Worm (Caenorhabditis elegans): ENCODE data around the gene ugt-11.
A peak's percentile ranks its signal among the peaks of the same experiment; 100 is the strongest.
"Not testable (repeated sequence)": the region's sequence is repeated elsewhere in the genome, so short reads cannot be mapped to it uniquely, and the experiment has no call there.

Gene ugt-11

ce11 chrV:4903696-4904095 lies 8.8 kb upstream of the ugt-11 start, which contains the start of gene ugt-8:
TSS of gene ugt-8 (plus strand) at chrV:4903930.
- TF ChIP-seq klf-2 (GFP tag; conservative IDR thresholded peaks at IDR 0.05) (no peak), med-1 (GFP tag; optimal IDR thresholded peaks at IDR 0.05; ENCODE audit: insufficient read depth) (no peak), cog-1 (tag; optimal IDR thresholded peaks at IDR 0.05) (no peak), ztf-23 (GFP tag; IDR thresholded peaks at IDR 0.05) (no peak), tab-1 (GFP tag; IDR thresholded peaks at IDR 0.05) (no peak), T22C8.4 (GFP tag; IDR thresholded peaks at IDR 0.05) (no peak)

ce11 chrV:4901074-4901473 lies 6.2 kb upstream of the ugt-11 start, which contains the start of gene ugt-67:
TSS of gene ugt-67 (plus strand) at chrV:4901374.
- TF ChIP-seq ztf-23 (GFP tag; IDR thresholded peaks at IDR 0.05): no peak
- no peak for TF ChIP-seq tab-1 (GFP tag; IDR thresholded peaks at IDR 0.05)
- no peak for TF ChIP-seq ref-1 (GFP tag; conservative IDR thresholded peaks at IDR 0.05)
- TF ChIP-seq med-1 (GFP tag; optimal IDR thresholded peaks at IDR 0.05; ENCODE audit: insufficient read depth): no peak
- TF ChIP-seq flt-1 (GFP tag; IDR thresholded peaks at IDR 0.05): no peak
- TF ChIP-seq ztf-29 (GFP tag; IDR thresholded peaks at IDR 0.05): no peak
- no peak for TF ChIP-seq cog-1 (tag; optimal IDR thresholded peaks at IDR 0.05)
- no peak for TF ChIP-seq T22C8.4 (GFP tag; IDR thresholded peaks at IDR 0.05)
- TF ChIP-seq klf-2 (GFP tag; conservative IDR thresholded peaks at IDR 0.05): no peak

- TF ChIP-seq ref-1 (GFP tag; conservative IDR thresholded peaks at IDR 0.05); ztf-29 (GFP tag; IDR thresholded peaks at IDR 0.05); klf-2 (GFP tag; conservative IDR thresholded peaks at IDR 0.05): not testable (repeated sequence)
These were observed 5.1 kb upstream of the ugt-11 start, which contains the start of gene ugt-10 for ce11 chrV:4900020-4900419. TSS of gene ugt-10 (minus strand) at chrV:4900120.

- no peak for TF ChIP-seq flt-1 (GFP tag; IDR thresholded peaks at IDR 0.05)
- TF ChIP-seq ztf-29 (GFP tag; IDR thresholded peaks at IDR 0.05): no peak
- TF ChIP-seq klf-2 (GFP tag; conservative IDR thresholded peaks at IDR 0.05): no peak
- TF ChIP-seq T22C8.4 (GFP tag; IDR thresholded peaks at IDR 0.05): no peak
- no peak for TF ChIP-seq cog-1 (tag; optimal IDR thresholded peaks at IDR 0.05)
- no peak for TF ChIP-seq med-1 (GFP tag; optimal IDR thresholded peaks at IDR 0.05; ENCODE audit: insufficient read depth)
- no peak for TF ChIP-seq tab-1 (GFP tag; IDR thresholded peaks at IDR 0.05)
- no peak for TF ChIP-seq ztf-23 (GFP tag; IDR thresholded peaks at IDR 0.05)
- no peak for TF ChIP-seq ref-1 (GFP tag; conservative IDR thresholded peaks at IDR 0.05)
These were observed 873 bp upstream of the ugt-11 start, which contains the start of gene ugt-9 for ce11 chrV:4895744-4896143. TSS of gene ugt-9 (plus strand) at chrV:4896048.

ce11 chrV:4891305-4891704 lies 3.6 kb downstream of the ugt-11 start:
- TF ChIP-seq flt-1 (GFP tag; IDR thresholded peaks at IDR 0.05): no peak
- no peak for TF ChIP-seq cog-1 (tag; optimal IDR thresholded peaks at IDR 0.05)
- no peak for TF ChIP-seq T22C8.4 (GFP tag; IDR thresholded peaks at IDR 0.05)
- TF ChIP-seq tab-1 (GFP tag; IDR thresholded peaks at IDR 0.05): no peak
- TF ChIP-seq ztf-23 (GFP tag; IDR thresholded peaks at IDR 0.05): no peak
- no peak for TF ChIP-seq ztf-29 (GFP tag; IDR thresholded peaks at IDR 0.05)
- TF ChIP-seq klf-2 (GFP tag; conservative IDR thresholded peaks at IDR 0.05): no peak
- no peak for TF ChIP-seq ref-1 (GFP tag; conservative IDR thresholded peaks at IDR 0.05)
- TF ChIP-seq med-1 (GFP tag; optimal IDR thresholded peaks at IDR 0.05; ENCODE audit: insufficient read depth): no peak

- TF ChIP-seq tab-1 (GFP tag; IDR thresholded peaks at IDR 0.05) (0 out of 2 replicates have a peak, but pooled peaks have one; percentile 39), klf-2 (GFP tag; conservative IDR thresholded peaks at IDR 0.05) (no peak)
These were observed 4.1 kb downstream of the ugt-11 start for ce11 chrV:4890781-4891180.

- TF ChIP-seq ref-1 (GFP tag; conservative IDR thresholded peaks at IDR 0.05): no peak
- TF ChIP-seq T22C8.4 (GFP tag; IDR thresholded peaks at IDR 0.05): no peak
- no peak for TF ChIP-seq ztf-29 (GFP tag; IDR thresholded peaks at IDR 0.05)
- TF ChIP-seq cog-1 (tag; optimal IDR thresholded peaks at IDR 0.05): no peak
- no peak for TF ChIP-seq ztf-23 (GFP tag; IDR thresholded peaks at IDR 0.05)
- TF ChIP-seq tab-1 (GFP tag; IDR thresholded peaks at IDR 0.05): no peak
- no peak for TF ChIP-seq klf-2 (GFP tag; conservative IDR thresholded peaks at IDR 0.05)
- no peak for TF ChIP-seq flt-1 (GFP tag; IDR thresholded peaks at IDR 0.05)
- TF ChIP-seq med-1 (GFP tag; optimal IDR thresholded peaks at IDR 0.05; ENCODE audit: insufficient read depth): no peak
These were observed 4.8 kb downstream of the ugt-11 start, which contains the start of gene T19H12.2 for ce11 chrV:4889976-4890479. TSS of gene T19H12.2 (plus strand) at chrV:4890429.

ce11 chrV:4889477-4889876 lies 5.4 kb downstream of the ugt-11 start, which contains the start of gene ugt-12:
TSS of gene ugt-12 (minus strand) at chrV:4889629.
- TF ChIP-seq ztf-23 (GFP tag; IDR thresholded peaks at IDR 0.05) (no peak), cog-1 (tag; optimal IDR thresholded peaks at IDR 0.05) (no peak), tab-1 (GFP tag; IDR thresholded peaks at IDR 0.05) (no peak), klf-2 (GFP tag; conservative IDR thresholded peaks at IDR 0.05) (no peak), ref-1 (GFP tag; conservative IDR thresholded peaks at IDR 0.05) (no peak), med-1 (GFP tag; optimal IDR thresholded peaks at IDR 0.05; ENCODE audit: insufficient read depth) (no peak), flt-1 (GFP tag; IDR thresholded peaks at IDR 0.05) (no peak), ztf-29 (GFP tag; IDR thresholded peaks at IDR 0.05) (no peak)

- TF ChIP-seq flt-1 (GFP tag; IDR thresholded peaks at IDR 0.05) (no peak), ref-1 (GFP tag; conservative IDR thresholded peaks at IDR 0.05) (no peak), tab-1 (GFP tag; IDR thresholded peaks at IDR 0.05) (no peak), ztf-29 (GFP tag; IDR thresholded peaks at IDR 0.05) (no peak), T22C8.4 (GFP tag; IDR thresholded peaks at IDR 0.05) (no peak), med-1 (GFP tag; optimal IDR thresholded peaks at IDR 0.05; ENCODE audit: insufficient read depth) (no peak), ztf-23 (GFP tag; IDR thresholded peaks at IDR 0.05) (no peak)
These were observed 9.5 kb downstream of the ugt-11 start, which contains the start of gene T19H12.3 for ce11 chrV:4885372-4885771. TSS of gene T19H12.3 (plus strand) at chrV:4885672.

- TF ChIP-seq ztf-29 (GFP tag; IDR thresholded peaks at IDR 0.05) (no peak), T22C8.4 (GFP tag; IDR thresholded peaks at IDR 0.05) (no peak), klf-2 (GFP tag; conservative IDR thresholded peaks at IDR 0.05) (no peak), ref-1 (GFP tag; conservative IDR thresholded peaks at IDR 0.05) (no peak), med-1 (GFP tag; optimal IDR thresholded peaks at IDR 0.05; ENCODE audit: insufficient read depth) (no peak), tab-1 (GFP tag; IDR thresholded peaks at IDR 0.05) (no peak), flt-1 (GFP tag; IDR thresholded peaks at IDR 0.05) (no peak), cog-1 (tag; optimal IDR thresholded peaks at IDR 0.05) (no peak), ztf-23 (GFP tag; IDR thresholded peaks at IDR 0.05) (no peak)
These were observed 10.4 kb downstream of the ugt-11 start, which contains the start of gene T19H12.12 for ce11 chrV:4884490-4884889. TSS of gene T19H12.12 (plus strand) at chrV:4884790.

Data from whole organism, midembryonic.